Worm (Caenorhabditis elegans): ENCODE data around the gene ift-81.

Gene ift-81

DNA sequence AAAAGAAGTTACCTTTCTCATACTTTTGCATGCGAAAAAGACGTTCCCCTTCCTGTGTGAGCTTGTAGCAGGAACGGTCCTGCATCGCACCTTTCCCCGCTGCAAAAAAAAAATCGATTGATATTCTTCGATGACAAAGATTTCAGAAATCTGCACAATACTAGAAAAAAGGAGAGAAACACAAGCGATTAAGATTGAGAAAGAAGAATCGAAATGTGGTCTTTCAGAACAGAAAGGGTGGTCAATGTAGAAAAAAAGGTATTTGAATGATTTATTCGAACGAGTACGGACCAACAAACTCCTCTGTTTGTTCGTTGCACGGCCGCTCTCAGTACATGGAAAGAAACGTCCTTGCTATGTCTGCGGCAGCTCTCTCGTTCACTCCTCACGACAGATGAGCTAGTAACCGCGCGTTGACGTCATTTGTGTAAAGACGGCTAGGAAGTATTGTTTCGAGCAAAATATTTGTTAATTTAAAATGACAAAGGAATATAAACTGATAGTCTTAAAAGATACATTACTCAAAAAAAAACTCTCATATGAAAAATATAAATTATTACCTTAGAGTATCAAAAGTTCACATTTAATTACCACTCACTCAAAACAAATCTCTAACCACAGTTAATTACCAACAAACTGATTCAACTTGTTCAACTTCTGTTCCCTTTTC is at the start of gene ift-81:
ift-81 (plus strand) TSS at position 620 of the 670 bp plus-strand sequence.
- TF ChIP-seq med-1 (GFP tag; optimal IDR thresholded peaks at IDR 0.05; ENCODE audit: insufficient read depth): no peak
- no peak for TF ChIP-seq klf-2 (GFP tag; conservative IDR thresholded peaks at IDR 0.05)
- no peak for TF ChIP-seq flt-1 (GFP tag; IDR thresholded peaks at IDR 0.05)
- no peak for TF ChIP-seq ztf-29 (GFP tag; IDR thresholded peaks at IDR 0.05)
- TF ChIP-seq T22C8.4 (GFP tag; IDR thresholded peaks at IDR 0.05): no peak
- no peak for TF ChIP-seq ztf-23 (GFP tag; IDR thresholded peaks at IDR 0.05)
- no peak for TF ChIP-seq cog-1 (tag; optimal IDR thresholded peaks at IDR 0.05)
- TF ChIP-seq tab-1 (GFP tag; IDR thresholded peaks at IDR 0.05): no peak
- TF ChIP-seq ref-1 (GFP tag; conservative IDR thresholded peaks at IDR 0.05): no peak

DNA sequence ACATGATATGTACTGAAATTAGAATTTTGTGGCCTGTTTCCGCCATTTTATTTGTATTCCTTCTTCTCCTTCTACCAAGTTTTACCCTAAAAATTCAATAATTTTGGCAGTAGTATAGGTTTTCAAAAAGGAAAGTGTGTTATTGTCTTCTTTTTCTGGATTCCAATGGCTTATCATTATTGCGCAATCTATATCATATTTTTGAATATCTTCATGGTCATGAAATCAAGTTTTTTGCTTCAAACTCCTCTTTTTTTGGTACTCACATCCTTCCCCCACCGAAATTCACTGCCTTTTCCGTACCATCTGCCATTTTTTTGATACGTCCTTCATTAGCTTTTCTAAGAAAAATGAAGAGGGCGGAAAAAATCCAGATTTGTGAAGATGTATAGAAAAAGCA is 49.6 kb upstream of the ift-81 start:
- no peak for TF ChIP-seq tab-1 (GFP tag; IDR thresholded peaks at IDR 0.05)
- no peak for TF ChIP-seq ztf-23 (GFP tag; IDR thresholded peaks at IDR 0.05)

DNA sequence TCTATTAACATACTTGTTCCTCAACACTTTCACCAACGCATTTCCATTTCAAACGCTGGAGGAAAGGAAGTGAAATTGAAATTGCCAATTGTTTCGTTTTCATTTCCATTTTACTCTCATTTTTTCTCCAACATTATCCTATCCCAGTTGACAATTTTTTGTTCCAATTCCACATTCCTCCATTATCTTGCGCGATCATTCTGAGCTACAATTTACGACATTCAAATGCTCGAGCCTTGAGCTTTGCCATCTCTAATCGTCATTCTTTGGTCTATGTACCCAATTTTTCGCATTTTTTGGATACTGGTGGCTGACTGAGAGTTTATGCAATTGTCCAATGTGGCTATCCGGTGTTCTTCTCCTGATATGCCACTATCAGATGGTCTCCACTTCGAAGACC is 48.8 kb upstream of the ift-81 start, which contains the start of gene Y34B4A.10:
Y34B4A.10 (plus strand) TSS at position 301 of the 400 bp plus-strand sequence.
- TF ChIP-seq med-1 (GFP tag; optimal IDR thresholded peaks at IDR 0.05; ENCODE audit: insufficient read depth) (no peak), ref-1 (GFP tag; conservative IDR thresholded peaks at IDR 0.05) (no peak), klf-2 (GFP tag; conservative IDR thresholded peaks at IDR 0.05) (no peak), ztf-29 (GFP tag; IDR thresholded peaks at IDR 0.05) (no peak), ztf-23 (GFP tag; IDR thresholded peaks at IDR 0.05) (no peak), tab-1 (GFP tag; IDR thresholded peaks at IDR 0.05) (no peak), cog-1 (tag; optimal IDR thresholded peaks at IDR 0.05) (no peak), T22C8.4 (GFP tag; IDR thresholded peaks at IDR 0.05) (no peak), flt-1 (GFP tag; IDR thresholded peaks at IDR 0.05) (no peak)

DNA sequence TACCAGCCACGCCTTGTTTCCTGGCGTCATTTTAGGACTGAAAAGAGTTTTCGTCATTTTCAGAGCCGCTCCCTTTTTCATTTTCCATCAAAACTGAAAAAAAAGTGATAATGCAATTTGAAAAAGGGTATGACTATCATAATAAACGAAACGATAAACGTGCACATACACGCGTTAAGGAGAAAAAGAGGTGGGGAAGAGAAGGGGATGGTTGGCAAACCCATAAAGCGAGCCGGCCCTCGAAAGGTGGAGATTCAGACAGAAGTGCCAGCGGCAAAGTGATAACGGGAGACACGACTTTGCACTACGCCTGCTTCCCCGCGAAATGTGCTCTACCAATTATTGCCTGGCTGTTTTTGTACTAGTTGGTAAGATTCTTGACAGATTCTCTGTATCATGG is 45.6 kb upstream of the ift-81 start, which contains the start of gene nspg-14:
nspg-14 (plus strand) TSS at position 250 of the 400 bp plus-strand sequence.
- TF ChIP-seq ztf-29 (GFP tag; IDR thresholded peaks at IDR 0.05) (no peak), cog-1 (tag; optimal IDR thresholded peaks at IDR 0.05) (no peak), ref-1 (GFP tag; conservative IDR thresholded peaks at IDR 0.05) (no peak), klf-2 (GFP tag; conservative IDR thresholded peaks at IDR 0.05) (no peak), flt-1 (GFP tag; IDR thresholded peaks at IDR 0.05) (no peak), T22C8.4 (GFP tag; IDR thresholded peaks at IDR 0.05) (no peak), tab-1 (GFP tag; IDR thresholded peaks at IDR 0.05) (no peak)

DNA sequence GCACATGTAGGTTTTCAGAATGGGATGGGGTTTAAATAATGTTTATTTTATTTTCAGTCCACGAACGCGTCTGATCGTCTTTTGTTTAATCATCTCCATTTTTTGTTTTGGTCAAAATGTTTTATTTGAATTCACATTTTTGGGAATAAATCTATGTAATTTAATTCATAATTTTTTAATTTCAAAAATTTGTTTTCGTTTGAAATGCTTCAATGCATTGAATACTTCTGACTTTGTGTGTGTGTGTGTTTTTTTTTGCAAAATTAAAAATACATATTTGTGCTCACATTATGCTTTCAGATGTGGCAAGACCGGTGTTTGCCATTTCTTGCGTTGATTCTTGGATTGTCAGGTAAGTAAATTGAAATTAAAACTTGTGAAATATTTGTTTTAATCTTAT is 43.5 kb upstream of the ift-81 start, which contains the start of gene nspg-13:
nspg-13 (plus strand) TSS at position 301 of the 400 bp plus-strand sequence.
- no peak for TF ChIP-seq klf-2 (GFP tag; conservative IDR thresholded peaks at IDR 0.05)
- TF ChIP-seq flt-1 (GFP tag; IDR thresholded peaks at IDR 0.05): no peak
- TF ChIP-seq ref-1 (GFP tag; conservative IDR thresholded peaks at IDR 0.05): no peak
- no peak for TF ChIP-seq cog-1 (tag; optimal IDR thresholded peaks at IDR 0.05)
- no peak for TF ChIP-seq ztf-29 (GFP tag; IDR thresholded peaks at IDR 0.05)
- no peak for TF ChIP-seq med-1 (GFP tag; optimal IDR thresholded peaks at IDR 0.05; ENCODE audit: insufficient read depth)
- no peak for TF ChIP-seq tab-1 (GFP tag; IDR thresholded peaks at IDR 0.05)
- TF ChIP-seq ztf-23 (GFP tag; IDR thresholded peaks at IDR 0.05): no peak
- no peak for TF ChIP-seq T22C8.4 (GFP tag; IDR thresholded peaks at IDR 0.05)

DNA sequence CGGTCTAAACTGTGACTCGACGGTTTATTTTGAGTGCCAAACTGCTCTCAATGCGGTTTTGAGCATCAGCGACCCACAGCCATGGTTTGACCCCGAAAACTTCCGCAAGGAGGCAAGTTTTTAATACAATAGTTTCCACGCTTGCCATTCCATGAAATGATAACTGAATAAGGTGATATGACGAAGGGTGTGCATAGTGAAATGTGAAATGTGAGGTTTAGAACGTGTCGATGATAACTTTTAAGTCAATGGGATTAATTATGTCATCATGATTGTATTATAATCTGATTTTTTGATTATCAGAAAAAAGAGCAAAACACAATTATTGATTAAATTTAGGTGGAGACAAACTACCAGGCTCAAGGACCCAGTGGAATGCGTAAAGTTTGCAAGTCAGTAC is 43.0 kb upstream of the ift-81 start:
- TF ChIP-seq flt-1 (GFP tag; IDR thresholded peaks at IDR 0.05): no peak
- no peak for TF ChIP-seq cog-1 (tag; optimal IDR thresholded peaks at IDR 0.05)
- TF ChIP-seq T22C8.4 (GFP tag; IDR thresholded peaks at IDR 0.05): no peak
- TF ChIP-seq klf-2 (GFP tag; conservative IDR thresholded peaks at IDR 0.05): no peak
- TF ChIP-seq med-1 (GFP tag; optimal IDR thresholded peaks at IDR 0.05; ENCODE audit: insufficient read depth): no peak

DNA sequence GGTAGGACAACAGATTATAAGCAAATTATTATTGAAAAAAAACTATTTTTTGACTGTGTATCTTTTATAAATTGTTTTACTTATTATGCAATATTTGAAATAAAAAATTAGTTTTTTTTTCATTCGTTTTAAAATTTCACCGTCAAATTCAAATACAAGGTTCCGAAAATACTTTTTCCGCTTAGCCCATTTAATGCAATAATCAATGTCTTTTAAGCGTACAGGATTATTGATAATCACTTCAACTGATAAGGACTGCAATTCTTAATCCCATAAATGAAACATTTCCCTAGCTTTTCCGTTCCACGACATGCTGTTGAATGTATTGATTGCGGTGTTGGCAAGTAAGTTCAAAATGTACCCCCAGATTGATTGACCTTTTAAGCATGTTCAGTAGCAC is 41.4 kb upstream of the ift-81 start, which contains the start of gene nspg-12:
nspg-12 (plus strand) TSS at position 301 of the 400 bp plus-strand sequence.
- TF ChIP-seq ztf-23 (GFP tag; IDR thresholded peaks at IDR 0.05): no peak
- TF ChIP-seq T22C8.4 (GFP tag; IDR thresholded peaks at IDR 0.05): no peak
- TF ChIP-seq cog-1 (tag; optimal IDR thresholded peaks at IDR 0.05): no peak
- no peak for TF ChIP-seq klf-2 (GFP tag; conservative IDR thresholded peaks at IDR 0.05)
- no peak for TF ChIP-seq med-1 (GFP tag; optimal IDR thresholded peaks at IDR 0.05; ENCODE audit: insufficient read depth)

DNA sequence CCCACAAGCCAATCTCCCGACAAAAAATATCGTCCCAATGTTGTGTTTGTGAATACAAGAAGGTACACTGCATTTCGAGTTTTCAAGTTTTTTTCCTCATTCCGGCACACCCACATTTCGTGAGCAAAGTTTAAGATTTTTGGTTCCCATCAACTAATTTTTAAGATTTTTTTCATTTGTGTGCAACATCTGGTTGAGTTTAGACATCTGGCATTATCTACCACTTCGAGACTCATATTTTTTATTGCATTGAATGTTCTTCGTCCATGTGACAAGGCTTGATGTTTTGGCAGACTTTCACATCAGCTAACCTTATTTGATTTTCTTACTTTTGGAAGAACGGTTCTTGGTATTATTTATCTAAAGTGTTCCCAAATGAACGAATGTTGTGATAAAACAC is 38.0 kb upstream of the ift-81 start:
- TF ChIP-seq flt-1 (GFP tag; IDR thresholded peaks at IDR 0.05) (no peak), med-1 (GFP tag; optimal IDR thresholded peaks at IDR 0.05; ENCODE audit: insufficient read depth) (no peak), T22C8.4 (GFP tag; IDR thresholded peaks at IDR 0.05) (no peak), tab-1 (GFP tag; IDR thresholded peaks at IDR 0.05) (no peak), ztf-23 (GFP tag; IDR thresholded peaks at IDR 0.05) (no peak), ztf-29 (GFP tag; IDR thresholded peaks at IDR 0.05) (no peak), klf-2 (GFP tag; conservative IDR thresholded peaks at IDR 0.05) (no peak), ref-1 (GFP tag; conservative IDR thresholded peaks at IDR 0.05) (no peak), cog-1 (tag; optimal IDR thresholded peaks at IDR 0.05) (no peak)

DNA sequence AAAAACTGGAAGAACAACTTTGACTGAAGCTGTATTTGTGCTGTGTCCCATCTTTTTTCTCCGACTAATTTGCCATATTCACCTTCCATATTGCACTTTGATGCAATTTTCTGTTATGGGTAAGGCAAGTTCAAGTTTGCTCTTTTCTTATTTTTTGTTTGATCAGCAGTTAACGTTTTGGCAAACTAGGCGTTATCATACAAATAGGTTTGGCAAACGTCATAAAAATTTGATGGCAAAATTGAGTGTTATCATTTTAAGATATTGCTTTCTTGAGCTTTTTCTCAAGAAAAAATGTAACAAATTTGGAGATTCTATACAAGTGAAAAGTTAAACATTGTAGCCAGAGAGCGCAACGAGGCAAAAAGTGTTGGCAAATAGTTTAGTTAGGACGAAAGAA is 36.3 kb upstream of the ift-81 start:
- no peak for TF ChIP-seq klf-2 (GFP tag; conservative IDR thresholded peaks at IDR 0.05)
- TF ChIP-seq T22C8.4 (GFP tag; IDR thresholded peaks at IDR 0.05): no peak

DNA sequence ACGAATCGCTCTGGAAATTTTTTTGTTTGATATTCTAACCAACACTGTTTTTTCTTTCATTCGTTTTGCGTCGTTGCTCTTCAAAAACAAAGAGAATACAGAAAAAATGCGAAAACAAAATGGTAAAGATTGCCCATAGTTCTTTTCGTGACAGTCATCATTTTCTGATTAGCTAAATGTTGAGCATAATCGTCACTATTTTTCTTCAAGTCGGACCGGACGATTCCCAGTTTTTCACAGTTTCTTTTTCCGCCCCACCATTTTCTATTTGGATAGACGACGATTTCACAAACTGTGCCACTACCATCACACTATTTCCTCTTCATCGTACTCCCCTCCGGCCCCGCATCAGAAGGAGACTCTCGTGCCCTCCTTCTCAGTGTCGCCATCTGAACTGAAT is 34.8 kb upstream of the ift-81 start:
- no peak for TF ChIP-seq ztf-23 (GFP tag; IDR thresholded peaks at IDR 0.05)
- TF ChIP-seq ztf-29 (GFP tag; IDR thresholded peaks at IDR 0.05): no peak
- no peak for TF ChIP-seq T22C8.4 (GFP tag; IDR thresholded peaks at IDR 0.05)

DNA sequence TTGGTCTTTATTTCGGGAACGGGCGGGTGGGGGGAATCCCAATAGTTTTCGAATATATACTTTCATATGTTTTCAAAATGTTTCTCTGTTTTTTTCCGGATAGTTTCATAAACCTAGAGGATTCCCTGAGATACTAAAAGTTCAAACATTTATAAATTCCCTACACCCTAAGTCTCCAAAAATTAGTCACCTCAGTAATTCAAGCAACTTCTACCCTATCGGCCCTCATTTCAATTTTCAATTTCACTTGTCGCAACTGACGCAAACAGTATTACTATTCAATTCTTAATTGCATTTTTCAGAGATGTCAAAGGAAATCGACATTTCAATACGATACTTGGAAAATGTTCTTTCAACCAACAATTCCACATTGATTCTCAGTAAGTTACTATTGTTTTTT is 34.3 kb upstream of the ift-81 start, which contains the start of gene Y34B4A.4:
Y34B4A.4 (plus strand) TSS at position 301 of the 400 bp plus-strand sequence.
- TF ChIP-seq ref-1 (GFP tag; conservative IDR thresholded peaks at IDR 0.05): no peak
- no peak for TF ChIP-seq ztf-23 (GFP tag; IDR thresholded peaks at IDR 0.05)
- TF ChIP-seq med-1 (GFP tag; optimal IDR thresholded peaks at IDR 0.05; ENCODE audit: insufficient read depth): no peak
- no peak for TF ChIP-seq flt-1 (GFP tag; IDR thresholded peaks at IDR 0.05)
- no peak for TF ChIP-seq T22C8.4 (GFP tag; IDR thresholded peaks at IDR 0.05)
- TF ChIP-seq tab-1 (GFP tag; IDR thresholded peaks at IDR 0.05): no peak
- TF ChIP-seq ztf-29 (GFP tag; IDR thresholded peaks at IDR 0.05): no peak
- TF ChIP-seq cog-1 (tag; optimal IDR thresholded peaks at IDR 0.05): no peak
- no peak for TF ChIP-seq klf-2 (GFP tag; conservative IDR thresholded peaks at IDR 0.05)
